Fruit fly (Drosophila melanogaster) whole organism, prepupa: Measurements from ENCODE around the gene Wdr59.

Experiments
- Blimp-1 ChIP-seq: fragments of 200-800 bp; sonication (Bioruptor generic); optimal IDR thresholded peaks from 3 replicates; lab custom pipeline; 2017; ENCODE audit warnings: missing biosample characterization, missing genetic modification characterization, mild to moderate bottlenecking, moderate library complexity, missing genetic modification reagents
- CG10669 ChIP-seq: fragments of 200-800 bp; sonication (Bioruptor generic); optimal IDR thresholded peaks from 3 replicates; lab custom pipeline; 2018; ENCODE audit warnings: missing biosample characterization, mild to moderate bottlenecking, missing genetic modification characterization, moderate library complexity
- CG11294 ChIP-seq: fragments of 200-800 bp; sonication (Bioruptor generic); IDR thresholded peaks from 2 replicates; pipeline ENCODE4 v1.3.6; 2022; ENCODE audit warnings: missing biosample characterization, missing genetic modification characterization
- CG11762 ChIP-seq: fragments of 200-800 bp; sonication (Bioruptor generic); optimal IDR thresholded peaks from 3 replicates; lab custom pipeline; 2016; ENCODE audit warnings: missing biosample characterization, missing genetic modification characterization; ENCODE audit not compliant: insufficient read depth
- CG11902 ChIP-seq: fragments of 200-800 bp; sonication (Bioruptor generic); optimal IDR thresholded peaks from 3 replicates; lab custom pipeline; 2016; ENCODE audit warnings: missing biosample characterization, missing genetic modification characterization
- CG15336 ChIP-seq: fragments of 200-800 bp; sonication (Bioruptor generic); IDR thresholded peaks from 2 replicates; pipeline ENCODE4 v1.3.6; 2022; ENCODE audit warnings: missing biosample characterization, missing genetic modification characterization
- CG1621 ChIP-seq: fragments of 200-800 bp; sonication (Bioruptor generic); optimal IDR thresholded peaks from 3 replicates; lab custom pipeline; 2018; ENCODE audit warnings: missing biosample characterization, mild to moderate bottlenecking, missing genetic modification characterization
- CG16779 ChIP-seq: fragments of 200-800 bp; sonication (Bioruptor generic); optimal IDR thresholded peaks from 3 replicates; lab custom pipeline; 2017; ENCODE audit warnings: missing biosample characterization, mild to moderate bottlenecking, missing genetic modification characterization
- CG3032 ChIP-seq: fragments of 200-800 bp; optimal IDR thresholded peaks from 2 replicates; lab custom pipeline; 2019; ENCODE audit warnings: missing biosample characterization, mild to moderate bottlenecking, missing genetic modification characterization, moderate library complexity
- CG31627 ChIP-seq: fragments of 200-800 bp; sonication (Bioruptor generic); optimal IDR thresholded peaks from 3 replicates; lab custom pipeline; 2016; ENCODE audit warnings: missing biosample characterization, missing genetic modification characterization
- CG32006 ChIP-seq: fragments of 200-800 bp; sonication (Bioruptor generic); optimal IDR thresholded peaks from 3 replicates; lab custom pipeline; 2017; ENCODE audit warnings: missing biosample characterization, mild to moderate bottlenecking, missing genetic modification characterization
- CG34406 ChIP-seq: fragments of 200-800 bp; sonication (Bioruptor generic); optimal IDR thresholded peaks from 3 replicates; lab custom pipeline; 2016; ENCODE audit warnings: missing biosample characterization, missing genetic modification characterization
- CG3919 ChIP-seq: fragments of 200-800 bp; sonication (Bioruptor generic); optimal IDR thresholded peaks from 3 replicates; lab custom pipeline; 2016; ENCODE audit warnings: missing biosample characterization, missing genetic modification characterization
- CG4318 ChIP-seq: fragments of 200-800 bp; sonication (Bioruptor generic); optimal IDR thresholded peaks from 3 replicates; lab custom pipeline; 2017; ENCODE audit warnings: missing biosample characterization, mild to moderate bottlenecking, missing genetic modification characterization
- CG6163 ChIP-seq: fragments of 200-800 bp; sonication (Bioruptor generic); IDR thresholded peaks from 3 replicates; pipeline ENCODE4 v1.3.6; 2022; ENCODE audit warnings: missing biosample characterization, missing genetic modification characterization
- CG6276 ChIP-seq: fragments of 200-800 bp; sonication (Bioruptor generic); optimal IDR thresholded peaks from 2 replicates; lab custom pipeline; 2017; ENCODE audit warnings: missing biosample characterization, mild to moderate bottlenecking, missing genetic modification characterization
- CG6808 ChIP-seq: fragments of 200-800 bp; sonication (Bioruptor generic); optimal IDR thresholded peaks from 3 replicates; lab custom pipeline; 2017; ENCODE audit warnings: missing biosample characterization, missing genetic modification characterization, mild to moderate bottlenecking, moderate library complexity, missing genetic modification reagents
- CG7368 ChIP-seq: fragments of 200-800 bp; sonication (Bioruptor generic); optimal IDR thresholded peaks from 3 replicates; lab custom pipeline; 2016; ENCODE audit warnings: missing biosample characterization, missing genetic modification characterization
- CG8119 ChIP-seq: fragments of 200-800 bp; sonication (Bioruptor generic); IDR thresholded peaks from 3 replicates; pipeline ENCODE4 v1.3.6; 2022; ENCODE audit warnings: missing biosample characterization, missing genetic modification characterization
- CG8319 ChIP-seq: fragments of 200-800 bp; sonication (Bioruptor generic); optimal IDR thresholded peaks from 3 replicates; lab custom pipeline; 2016; ENCODE audit warnings: missing biosample characterization, missing genetic modification characterization
- CG8632 ChIP-seq: fragments of 200-800 bp; sonication (Bioruptor generic); optimal IDR thresholded peaks from 3 replicates; lab custom pipeline; 2016; ENCODE audit warnings: missing biosample characterization, missing genetic modification characterization
- CG9139 ChIP-seq: fragments of 200-800 bp; sonication (Bioruptor generic); optimal IDR thresholded peaks from 3 replicates; lab custom pipeline; 2017; ENCODE audit warnings: missing biosample characterization, mild to moderate bottlenecking, missing genetic modification characterization
- Eip75B ChIP-seq: fragments of 200-800 bp; sonication (Bioruptor generic); optimal IDR thresholded peaks from 3 replicates; lab custom pipeline; 2016; ENCODE audit warnings: missing biosample characterization, missing genetic modification characterization
- Eip78C ChIP-seq: fragments of 200-800 bp; sonication (Bioruptor generic); peaks from one replicate; lab custom pipeline; 2016; ENCODE audit warnings: missing biosample characterization, missing genetic modification characterization
- Eip93F ChIP-seq: fragments of 200-800 bp; sonication (Bioruptor generic); optimal IDR thresholded peaks from 2 replicates; lab custom pipeline; 2016; ENCODE audit warnings: missing biosample characterization, mild to moderate bottlenecking, missing genetic modification characterization
- Ets21C ChIP-seq: fragments of 200-800 bp; sonication (Bioruptor generic); optimal IDR thresholded peaks from 3 replicates; lab custom pipeline; 2016; ENCODE audit warnings: missing biosample characterization, missing genetic modification characterization
- Ets96B ChIP-seq: fragments of 200-800 bp; optimal IDR thresholded peaks from 2 replicates; lab custom pipeline; 2019; ENCODE audit warnings: missing biosample characterization, mild to moderate bottlenecking, missing genetic modification characterization, moderate library complexity
- Gug ChIP-seq: fragments of 200-800 bp; sonication (Bioruptor generic); IDR thresholded peaks from 2 replicates; pipeline ENCODE4 v1.3.6; 2022; ENCODE audit warnings: missing biosample characterization, missing genetic modification characterization
- Hr38 ChIP-seq: sonication (Bioruptor generic); optimal IDR thresholded peaks from 2 replicates; lab custom pipeline; 2016; ENCODE audit warnings: missing biosample characterization, missing genetic modification characterization
- Hr4 ChIP-seq: fragments of 200-800 bp; sonication (Bioruptor generic); optimal IDR thresholded peaks from 3 replicates; lab custom pipeline; 2016; ENCODE audit warnings: missing biosample characterization, missing genetic modification characterization
- Lpt ChIP-seq: fragments of 200-800 bp; sonication (Bioruptor generic); optimal IDR thresholded peaks from 3 replicates; lab custom pipeline; 2016; ENCODE audit warnings: missing biosample characterization, missing genetic modification characterization
- OdsH ChIP-seq: fragments of 200-800 bp; sonication (Bioruptor generic); optimal IDR thresholded peaks from 3 replicates; lab custom pipeline; 2016; ENCODE audit warnings: missing biosample characterization, missing genetic modification characterization
- Smox ChIP-seq: fragments of 200-800 bp; sonication (Bioruptor generic); optimal IDR thresholded peaks from 3 replicates; lab custom pipeline; 2016; ENCODE audit warnings: missing biosample characterization, missing genetic modification characterization
- Sox102F ChIP-seq: fragments of 200-800 bp; sonication (Bioruptor generic); optimal IDR thresholded peaks from 2 replicates; lab custom pipeline; 2016; ENCODE audit warnings: missing biosample characterization, mild to moderate bottlenecking, missing genetic modification characterization
- Sox14 ChIP-seq: fragments of 200-800 bp; sonication (Bioruptor generic); optimal IDR thresholded peaks from 3 replicates; lab custom pipeline; 2016; ENCODE audit warnings: missing biosample characterization, missing genetic modification characterization
- achi ChIP-seq: fragments of 200-800 bp; sonication (Bioruptor generic); optimal IDR thresholded peaks from 3 replicates; lab custom pipeline; 2016; ENCODE audit warnings: missing biosample characterization, missing genetic modification characterization
- acj6 ChIP-seq: fragments of 200-800 bp; sonication (Bioruptor generic); optimal IDR thresholded peaks from 3 replicates; lab custom pipeline; 2016; ENCODE audit warnings: missing biosample characterization, missing genetic modification characterization
- cyc ChIP-seq: fragments of 200-800 bp; sonication (Bioruptor generic); optimal IDR thresholded peaks from 3 replicates; lab custom pipeline; 2016; ENCODE audit warnings: missing biosample characterization, missing genetic modification characterization
- dac ChIP-seq: fragments of 200-800 bp; sonication (Bioruptor generic); optimal IDR thresholded peaks from 2 replicates; lab custom pipeline; 2017; ENCODE audit warnings: missing biosample characterization, mild to moderate bottlenecking, missing genetic modification characterization
- dsx ChIP-seq: fragments of 200-800 bp; optimal IDR thresholded peaks from 3 replicates; lab custom pipeline; 2019; ENCODE audit warnings: missing biosample characterization, mild to moderate bottlenecking, missing genetic modification characterization, moderate library complexity; ENCODE audit not compliant: poor library complexity, severe bottlenecking
- eg ChIP-seq: fragments of 200-800 bp; sonication (Bioruptor generic); IDR thresholded peaks from 3 replicates; pipeline ENCODE4 v1.3.6; 2022; ENCODE audit warnings: missing biosample characterization, missing genetic modification characterization
- fd59A ChIP-seq: fragments of 200-800 bp; sonication (Bioruptor generic); optimal IDR thresholded peaks from 2 replicates; lab custom pipeline; 2017; ENCODE audit warnings: missing biosample characterization, mild to moderate bottlenecking, missing genetic modification characterization, missing genetic modification reagents
- fd85E ChIP-seq: fragments of 200-800 bp; sonication (Bioruptor generic); optimal IDR thresholded peaks from 3 replicates; lab custom pipeline; 2016; ENCODE audit warnings: missing biosample characterization, missing genetic modification characterization
- fkh ChIP-seq: fragments of 200-800 bp; sonication (Bioruptor generic); optimal IDR thresholded peaks from 3 replicates; lab custom pipeline; 2017; ENCODE audit warnings: missing biosample characterization, mild to moderate bottlenecking, missing genetic modification characterization, moderate library complexity
- lz ChIP-seq: fragments of 200-800 bp; sonication (Bioruptor generic); optimal IDR thresholded peaks from 3 replicates; lab custom pipeline; 2016; ENCODE audit warnings: missing biosample characterization, missing genetic modification characterization
- net ChIP-seq: fragments of 200-800 bp; sonication (Bioruptor generic); optimal IDR thresholded peaks from 3 replicates; lab custom pipeline; 2016; ENCODE audit warnings: missing biosample characterization, missing genetic modification characterization
- pdm3 ChIP-seq: fragments of 200-800 bp; sonication (Bioruptor generic); optimal IDR thresholded peaks from 3 replicates; lab custom pipeline; 2016; ENCODE audit warnings: missing biosample characterization, missing genetic modification characterization
- salr ChIP-seq, 2 experiments: fragments of 200-800 bp; sonication (Bioruptor generic); optimal IDR thresholded peaks; 3 replicates each; lab custom pipeline; 2016 to 2018; ENCODE audit warnings: missing biosample characterization in 2 of 2, missing genetic modification characterization in 2 of 2, mild to moderate bottlenecking in 1 of 2
- spab ChIP-seq: fragments of 200-800 bp; sonication (Bioruptor generic); optimal IDR thresholded peaks from 2 replicates; lab custom pipeline; 2017; ENCODE audit warnings: missing biosample characterization, mild to moderate bottlenecking, missing genetic modification characterization, missing genetic modification reagents
- ss ChIP-seq, 2 experiments: fragments of 200-800 bp; sonication (Bioruptor generic); optimal IDR thresholded peaks; 2 replicates in 1 of 2; 3 replicates in 1 of 2; lab custom pipeline; 2017 to 2018; ENCODE audit warnings: mild to moderate bottlenecking in 2 of 2, missing biosample characterization in 2 of 2, missing genetic modification characterization in 2 of 2, moderate library complexity in 1 of 2
- svp ChIP-seq: fragments of 200-800 bp; sonication (Bioruptor generic); peaks from one replicate; lab custom pipeline; 2016; ENCODE audit warnings: missing biosample characterization, missing genetic modification characterization
- topi ChIP-seq: fragments of 200-800 bp; sonication (Bioruptor generic); optimal IDR thresholded peaks from 3 replicates; lab custom pipeline; 2016; ENCODE audit warnings: missing biosample characterization, missing genetic modification characterization
- vri ChIP-seq: fragments of 200-800 bp; sonication (Bioruptor generic); optimal IDR thresholded peaks from 3 replicates; lab custom pipeline; 2016; ENCODE audit warnings: missing biosample characterization, mild to moderate bottlenecking, missing genetic modification characterization

The Wdr59 gene

DNA sequence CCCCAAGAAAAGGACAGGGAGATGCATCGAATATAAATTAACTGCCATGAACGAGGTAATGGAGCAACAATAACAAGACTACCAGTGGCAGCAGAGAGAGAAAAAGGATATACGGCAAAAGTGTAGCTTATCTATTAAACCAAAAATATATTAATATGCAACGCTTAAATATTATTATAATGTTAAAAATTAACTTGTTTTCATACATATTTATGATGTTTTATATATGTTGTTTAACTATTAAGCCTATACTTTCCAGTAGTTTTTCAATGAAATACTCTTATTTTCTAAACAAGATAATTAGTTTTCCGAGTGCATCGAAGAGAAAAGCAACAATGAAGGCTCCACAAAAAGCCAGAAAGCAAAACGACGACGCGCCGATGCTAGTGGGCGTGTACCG lies 22.8 kb upstream of the Wdr59 start:
- TF ChIP-seq CG16779 (tag; lab: Kevin White, UChicago): no peak
- TF ChIP-seq CG11902 (GFP tag; lab: Kevin White, UChicago): no peak
- TF ChIP-seq CG8632 (GFP tag; lab: Kevin White, UChicago): no peak
- no peak for TF ChIP-seq Sox102F (GFP tag; lab: Kevin White, UChicago)
- peak; percentile 42 to 47 for TF ChIP-seq ss (GFP tag; optimal IDR thresholded peaks at IDR 0.05; lab: Kevin White, UChicago)
- no peak for TF ChIP-seq Ets21C
- no peak for TF ChIP-seq Smox (GFP tag; lab: Kevin White, UChicago)
- no peak for TF ChIP-seq Gug (GFP tag; lab: Robert Waterston, UW)
- no peak for TF ChIP-seq CG34406 (GFP tag; lab: Kevin White, UChicago)
- TF ChIP-seq cyc (GFP tag; lab: Kevin White, UChicago): no peak
- TF ChIP-seq CG15336 (GFP tag; lab: Robert Waterston, UW): peak; percentile 63
- no peak for TF ChIP-seq Blimp-1
- TF ChIP-seq CG32006 (GFP tag; lab: Kevin White, UChicago): peak; percentile 45
- TF ChIP-seq dsx: peak; percentile 82
- no peak for TF ChIP-seq fkh
- no peak for TF ChIP-seq salr (GFP tag; optimal IDR thresholded peaks at IDR 0.05; lab: Kevin White, UChicago)
- no peak for TF ChIP-seq acj6 (GFP tag; lab: Kevin White, UChicago)
- no peak for TF ChIP-seq pdm3 (GFP tag; lab: Kevin White, UChicago)
- TF ChIP-seq Eip93F (GFP tag; lab: Kevin White, UChicago): no peak
- TF ChIP-seq Eip78C (GFP tag; lab: Kevin White, UChicago): peak; percentile 71
- no peak for TF ChIP-seq Hr38
- TF ChIP-seq spab (GFP tag; lab: Kevin White, UChicago): peak; percentile 33
- TF ChIP-seq Sox14: no peak
- no peak for TF ChIP-seq CG4318 (GFP tag; lab: Kevin White, UChicago)
- TF ChIP-seq lz (GFP tag; lab: Kevin White, UChicago): no peak
- no peak for TF ChIP-seq topi (GFP tag; lab: Kevin White, UChicago)
- no peak for TF ChIP-seq CG3919 (GFP tag; lab: Kevin White, UChicago)
- TF ChIP-seq fd85E: no peak
- no peak for TF ChIP-seq dac
- no peak for TF ChIP-seq net (GFP tag; lab: Kevin White, UChicago)
- peak; percentile 52 for TF ChIP-seq svp (GFP tag; lab: Kevin White, UChicago)
- no peak for TF ChIP-seq CG11762 (GFP tag; lab: Kevin White, UChicago)
- TF ChIP-seq CG31627 (GFP tag; lab: Kevin White, UChicago): no peak
- no peak for TF ChIP-seq Eip75B (GFP tag; lab: Kevin White, UChicago)
- TF ChIP-seq CG8319 (GFP tag; lab: Kevin White, UChicago): no peak
- TF ChIP-seq eg (GFP tag; lab: Robert Waterston, UW): no peak
- peak; percentile 39 for TF ChIP-seq CG6808
- TF ChIP-seq CG9139 (GFP tag; lab: Kevin White, UChicago): peak; percentile 14
- no peak for TF ChIP-seq CG11294
- TF ChIP-seq CG7368 (GFP tag; lab: Kevin White, UChicago): no peak
- no peak for TF ChIP-seq Hr4 (GFP tag; lab: Kevin White, UChicago)
- peak; percentile 28; the same call in 1 of the 3 replicates for TF ChIP-seq CG8119 (GFP tag; lab: Robert Waterston, UW)
- 0 out of 3 replicates have a peak, but pooled peaks have one; percentile 10 for TF ChIP-seq CG6163 (GFP tag; lab: Robert Waterston, UW)
- no peak for TF ChIP-seq Lpt (GFP tag; lab: Kevin White, UChicago)
- peak; percentile 15 for TF ChIP-seq achi
- peak; percentile 64 for TF ChIP-seq CG3032 (tag; lab: Kevin White, UChicago)
- TF ChIP-seq Ets96B (tag; lab: Kevin White, UChicago): peak; percentile 58
- peak; percentile 22 for TF ChIP-seq fd59A (GFP tag; lab: Kevin White, UChicago)
- TF ChIP-seq CG10669 (GFP tag; lab: Kevin White, UChicago): peak; percentile 26
- no peak for TF ChIP-seq vri (GFP tag; lab: Kevin White, UChicago)
- TF ChIP-seq OdsH (GFP tag; lab: Kevin White, UChicago): no peak
- no peak for TF ChIP-seq CG1621 (tag; lab: Kevin White, UChicago)
- no peak for TF ChIP-seq CG6276 (GFP tag; lab: Kevin White, UChicago)
